Worm (Caenorhabditis elegans) whole organism, L1 larva: ENCODE results near the gene T24C4.3.

Source experiments
- F16B12.6 ChIP-seq: fragments of 150-350 bp; optimal IDR thresholded peaks from 2 replicates; lab custom pipeline; 2014; ENCODE audit warnings: missing biosample characterization, missing genetic modification characterization
- nhr-12 ChIP-seq: sonication (generic microtip); optimal IDR thresholded peaks from 2 replicates; lab custom pipeline; 2017; ENCODE audit warnings: missing biosample characterization, missing genetic modification characterization
- pag-3 ChIP-seq: sonication (generic microtip); optimal IDR thresholded peaks from 2 replicates; lab custom pipeline; 2017; ENCODE audit warnings: missing genetic modification characterization, mild to moderate bottlenecking, missing compliant biosample characterization, antibody characterized with exemption, borderline replicate concordance; ENCODE audit not compliant: insufficient read depth
- snpc-4 ChIP-seq: fragments of 150-350 bp; optimal IDR thresholded peaks from 2 replicates; lab custom pipeline; 2014; ENCODE audit warnings: missing biosample characterization, missing genetic modification characterization

DNA sequence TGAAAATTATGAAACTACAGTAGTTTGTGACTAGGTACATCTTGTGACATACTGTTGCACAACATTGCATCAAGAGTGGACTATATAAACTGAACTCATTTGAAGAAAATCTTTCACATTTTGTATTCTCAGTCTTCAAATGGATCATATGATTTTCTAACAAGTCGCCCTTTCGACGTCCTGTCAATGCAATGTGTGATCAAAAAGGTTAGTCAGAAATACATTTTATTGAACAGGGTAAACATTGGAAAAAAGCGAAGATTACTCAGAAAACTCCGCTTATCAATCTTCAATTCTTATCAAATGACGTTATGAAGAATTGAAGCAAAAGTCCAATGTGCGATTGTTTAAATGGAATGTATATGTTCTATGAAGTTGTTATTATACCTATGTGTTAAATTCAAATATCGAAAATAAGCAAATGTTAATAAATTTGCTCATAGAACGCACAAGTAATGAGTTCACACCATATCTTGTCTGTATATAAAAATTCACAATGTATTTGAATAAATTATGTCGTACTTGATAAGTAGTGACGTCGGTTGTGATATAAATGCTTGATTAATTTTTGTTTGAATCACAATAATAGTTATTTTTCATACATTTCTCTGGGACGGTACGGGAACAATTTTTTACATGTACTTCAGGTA lies 39.3 kb downstream of the T24C4.3 start, which contains the start of gene zip-2:
- TF ChIP-seq nhr-12 = no peak
- no peak for TF ChIP-seq snpc-4 (tag; lab: Kevin White, UChicago)
- no peak for TF ChIP-seq F16B12.6 (tag; lab: Kevin White, UChicago)
- TF ChIP-seq pag-3 (tag; lab: Kevin White, UChicago) = no peak
